Fruit fly (Drosophila melanogaster) whole organism, embryonic: ENCODE results near the gene Prosalpha6.

Experiments used
- CG10654 ChIP-seq: fragments of 200-800 bp; sonication (Bioruptor generic); optimal IDR thresholded peaks from 2 replicates; lab custom pipeline; 2016; ENCODE audit warnings: missing biosample characterization, missing genetic modification characterization
- CG11247 ChIP-seq: fragments of 200-800 bp; sonication (Bioruptor generic); IDR thresholded peaks from 2 replicates; pipeline ENCODE4 v1.3.6; 2022; ENCODE audit warnings: missing biosample characterization, missing genetic modification characterization
- CG13287 ChIP-seq: fragments of 200-800 bp; sonication (Bioruptor generic); IDR thresholded peaks from 2 replicates; pipeline ENCODE4 v1.3.6; 2022; ENCODE audit warnings: missing biosample characterization, missing genetic modification characterization; ENCODE audit not compliant: partially characterized antibody
- CG1602 ChIP-seq: fragments of 200-800 bp; sonication (Bioruptor generic); optimal IDR thresholded peaks from 3 replicates; lab custom pipeline; 2016; ENCODE audit warnings: missing biosample characterization, missing genetic modification characterization
- CG30020 ChIP-seq: fragments of 200-800 bp; optimal IDR thresholded peaks from 2 replicates; lab custom pipeline; 2019; ENCODE audit warnings: missing biosample characterization, mild to moderate bottlenecking, missing genetic modification characterization, moderate library complexity
- CG34224 ChIP-seq: fragments of 200-800 bp; sonication (Bioruptor generic); IDR thresholded peaks from 3 replicates; pipeline ENCODE4 v1.3.6; 2022; ENCODE audit warnings: missing biosample characterization, missing genetic modification characterization; ENCODE audit not compliant: partially characterized antibody
- CG34376 ChIP-seq: fragments of 200-800 bp; sonication (Bioruptor generic); optimal IDR thresholded peaks from 2 replicates; lab custom pipeline; 2018; ENCODE audit warnings: missing biosample characterization, mild to moderate bottlenecking, missing genetic modification characterization
- CG34422 ChIP-seq: fragments of 200-800 bp; sonication (Bioruptor generic); IDR thresholded peaks from 3 replicates; pipeline ENCODE4 v1.3.6; 2022; ENCODE audit warnings: missing biosample characterization, missing genetic modification characterization
- CG3847 ChIP-seq: fragments of 200-800 bp; sonication (Bioruptor generic); IDR thresholded peaks from 2 replicates; pipeline ENCODE4 v1.3.6; 2022; ENCODE audit warnings: missing biosample characterization, missing genetic modification characterization
- CG4328 ChIP-seq: fragments of 200-800 bp; sonication (Bioruptor generic); optimal IDR thresholded peaks from 3 replicates; lab custom pipeline; 2017; ENCODE audit warnings: missing biosample characterization, missing genetic modification reagents, missing genetic modification characterization
- CG43689 ChIP-seq: fragments of 200-800 bp; sonication (Bioruptor generic); IDR thresholded peaks from 2 replicates; pipeline ENCODE4 v1.3.6; 2022; ENCODE audit warnings: missing biosample characterization, missing genetic modification characterization
- CG5953 ChIP-seq: fragments of 200-800 bp; sonication (Bioruptor generic); IDR thresholded peaks from 2 replicates; pipeline ENCODE4 v1.3.6; 2022; ENCODE audit warnings: missing biosample characterization, missing genetic modification characterization
- CG9215 ChIP-seq: fragments of 200-800 bp; sonication (Bioruptor generic); IDR thresholded peaks from 2 replicates; pipeline ENCODE4 v1.3.6; 2022; ENCODE audit warnings: missing biosample characterization, missing genetic modification characterization
- CTCF ChIP-seq: fragments of 200-800 bp; sonication (Bioruptor generic); optimal IDR thresholded peaks from 2 replicates; lab custom pipeline; 2017; ENCODE audit warnings: missing biosample characterization, mild to moderate bottlenecking, missing genetic modification characterization, moderate library complexity
- Dek ChIP-seq: fragments of 200-800 bp; sonication (Bioruptor generic); optimal IDR thresholded peaks from 3 replicates; lab custom pipeline; 2019; ENCODE audit warnings: missing biosample characterization, mild to moderate bottlenecking, missing genetic modification characterization, moderate library complexity
- Dfd ChIP-seq, 2 experiments: fragments of >200 bp; optimal IDR thresholded peaks; 2 replicates each; lab custom pipeline; 2017; ENCODE audit warnings: missing biosample characterization in 2 of 2, missing genetic modification characterization in 2 of 2
- Dll ChIP-seq: fragments of 200-800 bp; sonication (Bioruptor generic); IDR thresholded peaks from 4 replicates; pipeline ENCODE4 v1.3.6; 2022; ENCODE audit warnings: missing biosample characterization, missing genetic modification characterization; ENCODE audit not compliant: partially characterized antibody
- Doc2 ChIP-seq: fragments of 200-800 bp; sonication (Bioruptor generic); IDR thresholded peaks from 2 replicates; pipeline ENCODE4 v1.3.6; 2022; ENCODE audit warnings: missing biosample characterization, missing genetic modification characterization
- Fer1 ChIP-seq: fragments of 200-800 bp; sonication (Bioruptor generic); optimal IDR thresholded peaks from 2 replicates; lab custom pipeline; 2017; ENCODE audit warnings: missing biosample characterization, mild to moderate bottlenecking, missing genetic modification characterization
- Hr51 ChIP-seq, 2 experiments: fragments of 200-800 bp; sonication (Bioruptor generic); optimal IDR thresholded peaks; 2 replicates in 1 of 2; 3 replicates in 1 of 2; lab custom pipeline; 2016 to 2018; ENCODE audit warnings: missing biosample characterization in 2 of 2, missing genetic modification characterization in 2 of 2, mild to moderate bottlenecking in 1 of 2, moderate library complexity in 1 of 2
- Lim3 ChIP-seq: fragments of 200-800 bp; sonication (Bioruptor generic); IDR thresholded peaks from 2 replicates; pipeline ENCODE4 v1.3.6; 2022; ENCODE audit warnings: missing biosample characterization, missing genetic modification characterization
- MBD-R2 ChIP-seq: fragments of 200-800 bp; sonication (Bioruptor generic); IDR thresholded peaks from 2 replicates; pipeline ENCODE4 v1.3.6; 2022; ENCODE audit warnings: missing biosample characterization, missing genetic modification characterization
- Max ChIP-seq: fragments of 200-800 bp; sonication (Bioruptor generic); optimal IDR thresholded peaks from 2 replicates; lab custom pipeline; 2016; ENCODE audit warnings: missing biosample characterization, mild to moderate bottlenecking, missing genetic modification characterization
- Meics ChIP-seq: fragments of 200-800 bp; sonication (Bioruptor generic); optimal IDR thresholded peaks from 2 replicates; lab custom pipeline; 2017; ENCODE audit warnings: missing biosample characterization, mild to moderate bottlenecking, missing genetic modification characterization
- Mes4 ChIP-seq: fragments of 200-800 bp; sonication (Bioruptor generic); optimal IDR thresholded peaks from 2 replicates; lab custom pipeline; 2016; ENCODE audit warnings: missing biosample characterization, missing genetic modification characterization
- Myb ChIP-seq: fragments of 200-800 bp; sonication (Bioruptor generic); optimal IDR thresholded peaks from 2 replicates; lab custom pipeline; 2016; ENCODE audit warnings: missing biosample characterization, missing genetic modification characterization
- Nf-YB ChIP-seq: fragments of 200-800 bp; sonication (Bioruptor generic); optimal IDR thresholded peaks from 3 replicates; lab custom pipeline; 2019; ENCODE audit warnings: missing biosample characterization, mild to moderate bottlenecking, missing genetic modification characterization, moderate library complexity
- Pdp1 ChIP-seq, 2 experiments: fragments of 200-800 bp; sonication (Bioruptor generic); optimal IDR thresholded peaks; 3 replicates each; lab custom pipeline; 2016; ENCODE audit warnings: missing biosample characterization in 2 of 2, missing genetic modification characterization in 2 of 2, mild to moderate bottlenecking in 1 of 2, moderate library complexity in 1 of 2
- Rfx ChIP-seq: fragments of 200-800 bp; sonication (Bioruptor generic); IDR thresholded peaks from 2 replicates; pipeline ENCODE4 v1.3.6; 2022; ENCODE audit warnings: missing biosample characterization, missing genetic modification characterization
- Side ChIP-seq: fragments of 200-800 bp; sonication (Bioruptor generic); optimal IDR thresholded peaks from 2 replicates; lab custom pipeline; 2016; ENCODE audit warnings: missing biosample characterization, missing genetic modification characterization
- Sox102F ChIP-seq: fragments of 200-800 bp; sonication (Bioruptor generic); optimal IDR thresholded peaks from 2 replicates; lab custom pipeline; 2018; ENCODE audit warnings: missing biosample characterization, mild to moderate bottlenecking, missing genetic modification characterization, moderate library complexity
- Trl ChIP-seq, 3 experiments: fragments of >200 bp in 2 of 3; fragments of 200-800 bp in 1 of 3; sonication (Bioruptor generic) in 1 of 3; optimal IDR thresholded peaks; 2 replicates in 1 of 3; 3 replicates in 2 of 3; lab custom pipeline; 2016 to 2017; ENCODE audit warnings: missing biosample characterization in 1 of 3, missing genetic modification characterization in 1 of 3
- aop ChIP-seq: fragments of 200-800 bp; sonication (Bioruptor generic); IDR thresholded peaks from 2 replicates; pipeline ENCODE4 v1.3.6; 2022; ENCODE audit warnings: missing biosample characterization, missing genetic modification characterization
- ase ChIP-seq: fragments of 200-800 bp; sonication (Bioruptor generic); IDR thresholded peaks from 3 replicates; pipeline ENCODE4 v1.3.6; 2022; ENCODE audit warnings: missing biosample characterization, missing genetic modification characterization
- ato ChIP-seq: fragments of 200-800 bp; sonication (Bioruptor generic); IDR thresholded peaks from 2 replicates; pipeline ENCODE4 v1.3.6; 2022; ENCODE audit warnings: missing biosample characterization, missing genetic modification characterization; ENCODE audit not compliant: partially characterized antibody
- cad ChIP-seq: fragments of >200 bp; optimal IDR thresholded peaks from 2 replicates; lab custom pipeline; 2017; ENCODE audit warnings: missing biosample characterization, missing genetic modification characterization
- caup ChIP-seq: fragments of 200-800 bp; sonication (Bioruptor generic); optimal IDR thresholded peaks from 3 replicates; lab custom pipeline; 2017; ENCODE audit warnings: missing biosample characterization, mild to moderate bottlenecking, missing genetic modification characterization, moderate library complexity; ENCODE audit not compliant: severe bottlenecking
- cg ChIP-seq: fragments of 200-800 bp; sonication (Bioruptor generic); optimal IDR thresholded peaks from 3 replicates; lab custom pipeline; 2019; ENCODE audit warnings: missing biosample characterization, mild to moderate bottlenecking, missing genetic modification characterization, moderate library complexity
- exex ChIP-seq: fragments of 200-800 bp; sonication (Bioruptor generic); optimal IDR thresholded peaks from 4 replicates; lab custom pipeline; 2018; ENCODE audit warnings: missing biosample characterization, mild to moderate bottlenecking, missing genetic modification characterization, moderate library complexity
- fd3F ChIP-seq: fragments of 200-800 bp; sonication (Bioruptor generic); optimal IDR thresholded peaks from 2 replicates; lab custom pipeline; 2018; ENCODE audit warnings: missing biosample characterization, mild to moderate bottlenecking, missing genetic modification characterization, moderate library complexity
- fru ChIP-seq: fragments of >200 bp; optimal IDR thresholded peaks from 2 replicates; lab custom pipeline; 2017
- ham ChIP-seq: fragments of 200-800 bp; sonication (Bioruptor generic); IDR thresholded peaks from 2 replicates; pipeline ENCODE4 v1.3.6; 2022; ENCODE audit warnings: missing biosample characterization, missing genetic modification characterization
- knrl ChIP-seq: fragments of 200-800 bp; sonication (Bioruptor generic); IDR thresholded peaks from 3 replicates; pipeline ENCODE4 v1.3.6; 2022; ENCODE audit warnings: missing biosample characterization, missing genetic modification characterization; ENCODE audit not compliant: partially characterized antibody
- lbe ChIP-seq: fragments of 200-800 bp; sonication (Bioruptor generic); optimal IDR thresholded peaks from 2 replicates; lab custom pipeline; 2016; ENCODE audit warnings: missing biosample characterization, mild to moderate bottlenecking, missing genetic modification characterization
- lilli ChIP-seq: fragments of 200-800 bp; sonication (Bioruptor generic); optimal IDR thresholded peaks from 3 replicates; lab custom pipeline; 2016; ENCODE audit warnings: missing biosample characterization, missing genetic modification characterization
- pb ChIP-seq: fragments of 200-800 bp; sonication (Bioruptor generic); optimal IDR thresholded peaks from 3 replicates; lab custom pipeline; 2016; ENCODE audit warnings: missing biosample characterization, missing genetic modification characterization
- run ChIP-seq: fragments of 200-800 bp; sonication (Bioruptor generic); optimal IDR thresholded peaks from 3 replicates; lab custom pipeline; 2018; ENCODE audit warnings: missing biosample characterization, mild to moderate bottlenecking, missing genetic modification characterization
- shn ChIP-seq: fragments of 200-800 bp; sonication (Bioruptor generic); optimal IDR thresholded peaks from 3 replicates; lab custom pipeline; 2016; ENCODE audit warnings: missing biosample characterization, missing genetic modification characterization
- usp ChIP-seq: fragments of >200 bp; optimal IDR thresholded peaks from 2 replicates; lab custom pipeline; 2017; ENCODE audit warnings: missing biosample characterization, missing genetic modification characterization
- zen2 ChIP-seq: fragments of 200-800 bp; sonication (Bioruptor generic); IDR thresholded peaks from 3 replicates; pipeline ENCODE4 v1.3.6; 2022; ENCODE audit warnings: missing biosample characterization, missing genetic modification characterization; ENCODE audit not compliant: partially characterized antibody

The Prosalpha6 gene

DNA sequence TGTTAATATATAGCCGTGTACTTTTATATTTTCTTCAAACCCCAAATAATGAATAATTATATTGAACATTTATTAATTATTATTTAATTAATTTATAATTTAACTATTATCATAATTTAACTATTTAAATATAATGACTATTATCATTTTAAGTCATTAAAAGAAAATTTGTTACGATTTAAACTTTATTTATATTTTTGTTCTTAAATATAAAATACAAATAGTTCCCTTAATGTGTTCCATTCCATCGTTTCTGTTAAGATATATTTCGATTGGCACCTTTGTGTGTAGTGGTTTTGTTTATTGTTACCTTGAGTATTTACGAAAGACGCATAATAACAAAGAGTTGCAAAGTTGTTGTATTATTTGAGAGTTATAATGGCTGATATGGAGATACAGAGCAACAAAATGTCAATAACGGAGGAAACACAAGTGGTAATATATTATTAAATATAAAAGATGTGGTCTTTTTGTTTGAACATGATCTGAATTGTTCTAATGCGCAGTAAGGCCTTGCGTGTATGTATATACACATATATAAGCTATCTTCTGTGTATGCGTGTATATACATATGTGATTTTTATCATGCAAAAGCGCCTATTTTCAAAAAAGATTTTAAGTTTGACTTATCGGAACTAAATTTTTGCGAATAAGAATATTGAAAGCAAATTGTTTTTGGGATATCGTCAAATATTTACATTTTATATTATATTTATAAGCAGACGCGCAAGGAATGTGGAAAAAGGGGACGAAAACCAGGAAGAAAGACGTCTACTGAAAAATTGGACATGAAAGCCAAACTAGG, 42.9 kb downstream of the Prosalpha6 start, which contains the start of gene REPTOR-BP (continued):
- TF ChIP-seq Pdp1 (GFP tag; optimal IDR thresholded peaks at IDR 0.05; lab: Kevin White, UChicago), result peak in 1 of 2 experiments; percentile 18
- TF ChIP-seq caup (GFP tag; lab: Kevin White, UChicago), result no peak
- TF ChIP-seq Trl (optimal IDR thresholded peaks at IDR 0.05; lab: Kevin White, UChicago), result no peak
- TF ChIP-seq Trl (GFP tag; optimal IDR thresholded peaks at IDR 0.05; lab: Kevin White, UChicago), result no peak
- no peak for TF ChIP-seq Dll
- TF ChIP-seq fd3F (GFP tag; lab: Kevin White, UChicago), result no peak
- no peak for TF ChIP-seq Sox102F (GFP tag; lab: Kevin White, UChicago)
- no peak for TF ChIP-seq usp (GFP tag; lab: Kevin White, UChicago)
- TF ChIP-seq Doc2 (GFP tag; lab: Robert Waterston, UW), result no peak
- no peak for TF ChIP-seq ato
- TF ChIP-seq CG13287 (GFP tag; lab: Robert Waterston, UW), result no peak
- TF ChIP-seq CG30020 (tag; lab: Kevin White, UChicago), result peak; percentile 97
- no peak for TF ChIP-seq CG10654 (GFP tag; lab: Kevin White, UChicago)
- TF ChIP-seq CG5953 (GFP tag; lab: Robert Waterston, UW), result no peak
- no peak for TF ChIP-seq knrl
- TF ChIP-seq CG34376 (GFP tag; lab: Kevin White, UChicago), result no peak
- TF ChIP-seq Hr51 (GFP tag; optimal IDR thresholded peaks at IDR 0.05; lab: Kevin White, UChicago), result no peak
- TF ChIP-seq Myb (GFP tag; lab: Kevin White, UChicago), result no peak
- TF ChIP-seq CG43689 (GFP tag; lab: Robert Waterston, UW), result no peak
- TF ChIP-seq lbe (GFP tag; lab: Kevin White, UChicago), result peak; percentile 71
- no peak for TF ChIP-seq Meics (GFP tag; lab: Kevin White, UChicago)
- TF ChIP-seq CG3847 (GFP tag; lab: Robert Waterston, UW), result no peak
- no peak for TF ChIP-seq run
- no peak for TF ChIP-seq Nf-YB
- TF ChIP-seq CG1602 (GFP tag; lab: Kevin White, UChicago), result no peak
- TF ChIP-seq Dek, result no peak
- TF ChIP-seq shn (GFP tag; lab: Kevin White, UChicago), result no peak
- TF ChIP-seq fru (lab: Kevin White, UChicago), result no peak
- no peak for TF ChIP-seq lilli
- TF ChIP-seq CG34422, result no peak; the same call in 2 of the 3 replicates
- no peak for TF ChIP-seq cad
- no peak for TF ChIP-seq Mes4 (GFP tag; lab: Kevin White, UChicago)
- no peak for TF ChIP-seq pb (GFP tag; lab: Kevin White, UChicago)
- TF ChIP-seq Side (GFP tag; lab: Kevin White, UChicago), result no peak
- TF ChIP-seq ase, result no peak
- TF ChIP-seq CG9215 (GFP tag; lab: Robert Waterston, UW), result no peak
- no peak for TF ChIP-seq CG11247
- no peak for TF ChIP-seq MBD-R2 (GFP tag; lab: Robert Waterston, UW)
- no peak for TF ChIP-seq Rfx (GFP tag; lab: Robert Waterston, UW)
- no peak for TF ChIP-seq CG4328 (GFP tag; lab: Kevin White, UChicago)
- no peak for TF ChIP-seq aop (GFP tag; lab: Robert Waterston, UW)
- no peak for TF ChIP-seq ham (GFP tag; lab: Robert Waterston, UW)
- TF ChIP-seq CG34224 (GFP tag; lab: Robert Waterston, UW), result no peak
- TF ChIP-seq CTCF (GFP tag; lab: Kevin White, UChicago), result no peak
- TF ChIP-seq Dfd (GFP tag; optimal IDR thresholded peaks at IDR 0.05; lab: Kevin White, UChicago), result no peak
- no peak for TF ChIP-seq exex (tag; lab: Kevin White, UChicago)
- TF ChIP-seq Lim3 (GFP tag; lab: Robert Waterston, UW), result no peak
- no peak for TF ChIP-seq Fer1 (GFP tag; lab: Kevin White, UChicago)
- TF ChIP-seq Max (GFP tag; lab: Kevin White, UChicago), result no peak
- peak; percentile 95 for TF ChIP-seq cg (GFP tag; lab: Kevin White, UChicago)
- TF ChIP-seq zen2 (GFP tag; lab: Robert Waterston, UW), result no peak
